Worm (Caenorhabditis elegans) whole organism, L4 larva: ENCODE measurements around the gene tsp-20.

Source experiments
- ceh-44 ChIP-seq: fragments of 200-800 bp; sonication (Bioruptor generic); IDR thresholded peaks from 2 replicates; pipeline ENCODE4 v1.3.6; 2022; ENCODE audit warnings: missing genetic modification reagents, missing genetic modification characterization, missing compliant biosample characterization
- ceh-82 ChIP-seq: sonication (generic microtip); optimal IDR thresholded peaks from 2 replicates; lab custom pipeline; 2017; ENCODE audit warnings: missing biosample characterization, missing genetic modification characterization
- dve-1 ChIP-seq: sonication (generic microtip); optimal IDR thresholded peaks from 2 replicates; lab custom pipeline; 2017; ENCODE audit warnings: antibody characterized with exemption, mild to moderate bottlenecking, missing genetic modification characterization, missing compliant biosample characterization; ENCODE audit not compliant: insufficient read depth
- egl-27 ChIP-seq: sonication (generic microtip); optimal IDR thresholded peaks from 3 replicates; lab custom pipeline; 2017; ENCODE audit warnings: missing biosample characterization, missing genetic modification reagents, missing genetic modification characterization
- madf-5 ChIP-seq, 2 experiments: fragments of 200-800 bp; sonication (Bioruptor generic); IDR thresholded peaks; 2 replicates each; pipeline ENCODE4 v1.3.6; 2022; ENCODE audit warnings: missing compliant biosample characterization in 2 of 2, missing genetic modification characterization in 2 of 2
- saeg-2 ChIP-seq: fragments of 200-800 bp; sonication (Bioruptor generic); IDR thresholded peaks from 2 replicates; pipeline ENCODE4 v1.3.6; 2022; ENCODE audit warnings: missing genetic modification reagents, missing genetic modification characterization, missing compliant biosample characterization
- set-16 ChIP-seq: fragments of 200-800 bp; sonication (Bioruptor generic); IDR thresholded peaks from 2 replicates; pipeline ENCODE4 v1.3.6; 2022; ENCODE audit warnings: missing genetic modification reagents, missing genetic modification characterization, missing compliant biosample characterization

- no peak for TF ChIP-seq ceh-82 (tag; lab: Kevin White, UChicago)
- no peak for TF ChIP-seq ceh-44
- TF ChIP-seq madf-5 (GFP tag; IDR thresholded peaks at IDR 0.05; lab: Robert Waterston, UW) = no peak
- TF ChIP-seq saeg-2 = no peak
- TF ChIP-seq egl-27 (tag; lab: Kevin White, UChicago) = no peak
- TF ChIP-seq dve-1 = no peak
- no peak for TF ChIP-seq set-16 (GFP tag; lab: Robert Waterston, UW)
Measured at ce11 chrX:12064908-12065307, 31.1 kb upstream of the tsp-20 start, which contains the start of gene lgc-23.
